Worm (Caenorhabditis elegans): ENCODE results near the gene ZK856.19.

Gene ZK856.19

ce11 chrV:10246443-10246885 is 41.8 kb upstream of the ZK856.19 start (continued):
- TF ChIP-seq madf-8 (GFP tag; conservative IDR thresholded peaks at IDR 0.05) = 0 out of 2 replicates have a peak, but pooled peaks have one; percentile 23
- no peak for TF ChIP-seq nhr-120 (GFP tag; IDR thresholded peaks at IDR 0.05)
- no peak for TF ChIP-seq fkh-3 (tag; optimal IDR thresholded peaks at IDR 0.05)
- TF ChIP-seq attf-3 (GFP tag; conservative IDR thresholded peaks at IDR 0.05) = no peak
- TF ChIP-seq pha-4 (tag; optimal IDR thresholded peaks at IDR 0.05) = no peak
- TF ChIP-seq lin-35 (GFP tag; optimal IDR thresholded peaks at IDR 0.05) = peak in 1 of 3 experiments; percentile 54
- peak; percentile 5 for TF ChIP-seq lsl-1 (GFP tag; optimal IDR thresholded peaks at IDR 0.05)
- TF ChIP-seq D2030.7 (GFP tag; IDR thresholded peaks at IDR 0.05) = peak; percentile 37; the same call in 1 of the 2 replicates
- TF ChIP-seq madf-6 (GFP tag; IDR thresholded peaks at IDR 0.05) = peak; percentile 50
- peak; percentile 34 for TF ChIP-seq attf-5 (GFP tag; optimal IDR thresholded peaks at IDR 0.05)
- TF ChIP-seq dox-1 (GFP tag; IDR thresholded peaks at IDR 0.05) = peak; percentile 16; the same call in 1 of the 2 replicates
- TF ChIP-seq chd-7 (tag; optimal IDR thresholded peaks at IDR 0.05) = no peak
- peak; percentile 46 for TF ChIP-seq ceh-91 (GFP tag; IDR thresholded peaks at IDR 0.05)
- peak; percentile 74 for TF ChIP-seq K12H6.12 (tag; optimal IDR thresholded peaks at IDR 0.05)
- no peak for TF ChIP-seq ceh-40 (GFP tag; IDR thresholded peaks at IDR 0.05)
- 0 out of 2 replicates have a peak, but pooled peaks have one; percentile 52 for TF ChIP-seq K11D2.4 (GFP tag; IDR thresholded peaks at IDR 0.05)
- TF ChIP-seq Y95B8A.8 (GFP tag; IDR thresholded peaks at IDR 0.05) = no peak
- peak; percentile 24; the same call in 1 of the 2 replicates for TF ChIP-seq hmg-1.2 (GFP tag; IDR thresholded peaks at IDR 0.05)
- no peak for TF ChIP-seq mxl-1 (tag; optimal IDR thresholded peaks at IDR 0.05)

ce11 chrV:10245615-10246014 is 40.9 kb upstream of the ZK856.19 start:
- TF ChIP-seq unc-62 (GFP tag; optimal IDR thresholded peaks at IDR 0.05) = peak; percentile 91
- no peak for TF ChIP-seq F33H1.4 (GFP tag; IDR thresholded peaks at IDR 0.05)
- TF ChIP-seq cebp-1 (GFP tag; IDR thresholded peaks at IDR 0.05) = no peak
- TF ChIP-seq cebp-1 (tag; optimal IDR thresholded peaks at IDR 0.05) = peak; percentile 34

ce11 chrV:10244018-10244720 is 39.5 kb upstream of the ZK856.19 start:
- TF ChIP-seq snpc-1.3 (tag; optimal IDR thresholded peaks at IDR 0.05; ENCODE audit: insufficient read depth) (no peak), nhr-80 (tag; optimal IDR thresholded peaks at IDR 0.05) (peak; percentile 61)

ce11 chrV:10243105-10243504 is 38.4 kb upstream of the ZK856.19 start, which contains the start of gene C12D8.9:
Gene C12D8.9 (minus strand): TSS chrV:10243205.
- TF ChIP-seq Y53F4B.3 (GFP tag; IDR thresholded peaks at IDR 0.05) = no peak
- no peak for TF ChIP-seq madf-3 (GFP tag; IDR thresholded peaks at IDR 0.05)
- TF ChIP-seq T07F8.4 (tag; optimal IDR thresholded peaks at IDR 0.05) = no peak
- no peak for TF ChIP-seq ceh-40 (GFP tag; IDR thresholded peaks at IDR 0.05)
- no peak for TF ChIP-seq ztf-28 (GFP tag; IDR thresholded peaks at IDR 0.05)
- no peak for TF ChIP-seq F33H1.4 (GFP tag; IDR thresholded peaks at IDR 0.05)
- TF ChIP-seq hmg-20 (GFP tag; IDR thresholded peaks at IDR 0.05) = no peak
- no peak for TF ChIP-seq ztf-26 (tag; optimal IDR thresholded peaks at IDR 0.05)
- no peak for TF ChIP-seq him-1 (tag; optimal IDR thresholded peaks at IDR 0.05)
- TF ChIP-seq madf-6 (GFP tag; IDR thresholded peaks at IDR 0.05) = no peak
- no peak for TF ChIP-seq B0336.3 (GFP tag; IDR thresholded peaks at IDR 0.05)
- TF ChIP-seq F57C9.4 (tag; optimal IDR thresholded peaks at IDR 0.05) = no peak
- no peak for TF ChIP-seq ztf-18 (tag; optimal IDR thresholded peaks at IDR 0.05)
- no peak for TF ChIP-seq hlh-26 (GFP tag; conservative IDR thresholded peaks at IDR 0.05)
- no peak for TF ChIP-seq hrde-1 (tag; optimal IDR thresholded peaks at IDR 0.05; ENCODE audit: borderline replicate concordance)
- no peak for TF ChIP-seq pha-4 (tag; optimal IDR thresholded peaks at IDR 0.05)

Data from whole organism, young adult.